Fruit fly (Drosophila melanogaster) whole organism, embryonic: ENCODE results near the gene CG8135.

Source experiments
- Awh ChIP-seq: fragments of 200-800 bp; sonication (Bioruptor generic); IDR thresholded peaks from 2 replicates; pipeline ENCODE4, ENCODE4 v1.3.6; 2022; ENCODE audit warnings: missing biosample characterization, missing genetic modification characterization
- BEAF-32 ChIP-seq: fragments of 200-800 bp; sonication (Bioruptor generic); optimal IDR thresholded peaks from 3 replicates; lab custom pipeline; 2017; ENCODE audit warnings: missing biosample characterization, missing genetic modification characterization, mild to moderate bottlenecking, moderate library complexity, missing genetic modification reagents
- Bdp1 ChIP-seq: fragments of 200-800 bp; sonication (Bioruptor generic); optimal IDR thresholded peaks from 3 replicates; lab custom pipeline; 2016; ENCODE audit warnings: missing biosample characterization, missing genetic modification characterization
- C15 ChIP-seq: fragments of 200-800 bp; sonication (Bioruptor generic); IDR thresholded peaks from 3 replicates; pipeline ENCODE4 v1.3.6; 2022; ENCODE audit warnings: missing biosample characterization, missing genetic modification characterization
- CG10209 ChIP-seq: fragments of 200-800 bp; sonication (Bioruptor generic); optimal IDR thresholded peaks from 3 replicates; lab custom pipeline; 2017; ENCODE audit warnings: missing biosample characterization, mild to moderate bottlenecking, missing genetic modification characterization, missing genetic modification reagents
- CG10267 ChIP-seq: fragments of 200-800 bp; sonication (Bioruptor generic); optimal IDR thresholded peaks from 2 replicates; lab custom pipeline; 2018; ENCODE audit warnings: missing biosample characterization, mild to moderate bottlenecking, missing genetic modification characterization, moderate library complexity
- CG10274 ChIP-seq: fragments of 200-800 bp; sonication (Bioruptor generic); optimal IDR thresholded peaks from 3 replicates; lab custom pipeline; 2017; ENCODE audit warnings: missing biosample characterization, mild to moderate bottlenecking, missing genetic modification characterization
- CG11560 ChIP-seq: fragments of 200-800 bp; sonication (Bioruptor generic); IDR thresholded peaks from 3 replicates; pipeline ENCODE4 v1.3.6; 2022; ENCODE audit warnings: missing biosample characterization, missing genetic modification characterization
- CG12769 ChIP-seq: fragments of 200-800 bp; sonication (Bioruptor generic); optimal IDR thresholded peaks from 2 replicates; lab custom pipeline; 2019; ENCODE audit warnings: missing biosample characterization, mild to moderate bottlenecking, missing genetic modification characterization, moderate library complexity
- CG13123 ChIP-seq: fragments of 200-800 bp; sonication (Bioruptor generic); optimal IDR thresholded peaks from 2 replicates; lab custom pipeline; 2016; ENCODE audit warnings: missing biosample characterization, missing genetic modification characterization
- CG14965 ChIP-seq: fragments of 200-800 bp; sonication (Bioruptor generic); optimal IDR thresholded peaks from 2 replicates; lab custom pipeline; 2016; ENCODE audit warnings: missing biosample characterization, missing genetic modification characterization, borderline replicate concordance
- CG15073 ChIP-seq: fragments of 200-800 bp; sonication (Bioruptor generic); optimal IDR thresholded peaks from 2 replicates; lab custom pipeline; 2016; ENCODE audit warnings: missing biosample characterization, missing genetic modification characterization
- CG15479 ChIP-seq: fragments of 200-800 bp; sonication (Bioruptor generic); optimal IDR thresholded peaks from 3 replicates; lab custom pipeline; 2019; ENCODE audit warnings: missing biosample characterization, mild to moderate bottlenecking, missing genetic modification characterization, moderate library complexity
- CG2712 ChIP-seq: fragments of 200-800 bp; optimal IDR thresholded peaks from 3 replicates; lab custom pipeline; 2019; ENCODE audit warnings: missing biosample characterization, mild to moderate bottlenecking, missing genetic modification characterization, moderate library complexity
- CG31224 ChIP-seq: fragments of 200-800 bp; sonication (Bioruptor generic); IDR thresholded peaks from 2 replicates; pipeline ENCODE4 v1.3.6; 2022; ENCODE audit warnings: missing biosample characterization, missing genetic modification characterization
- CG3163 ChIP-seq: fragments of 200-800 bp; sonication (Bioruptor generic); optimal IDR thresholded peaks from 3 replicates; lab custom pipeline; 2016; ENCODE audit warnings: missing biosample characterization, missing genetic modification characterization
- CG4282 ChIP-seq: fragments of 200-800 bp; sonication (Bioruptor generic); optimal IDR thresholded peaks from 2 replicates; lab custom pipeline; 2016; ENCODE audit warnings: missing biosample characterization, missing genetic modification characterization
- CG4424 ChIP-seq: fragments of 200-800 bp; sonication (Bioruptor generic); optimal IDR thresholded peaks from 3 replicates; lab custom pipeline; 2016; ENCODE audit warnings: missing biosample characterization, missing genetic modification characterization
- CG4820 ChIP-seq: fragments of 200-800 bp; sonication (Bioruptor generic); optimal IDR thresholded peaks from 3 replicates; lab custom pipeline; 2016; ENCODE audit warnings: missing biosample characterization, missing genetic modification characterization
- CG4854 ChIP-seq: fragments of 200-800 bp; sonication (Bioruptor generic); optimal IDR thresholded peaks from 2 replicates; lab custom pipeline; 2016; ENCODE audit warnings: missing biosample characterization, missing genetic modification characterization, inconsistent platforms
- CG5245 ChIP-seq: fragments of 200-800 bp; sonication (Bioruptor generic); optimal IDR thresholded peaks from 3 replicates; lab custom pipeline; 2016; ENCODE audit warnings: missing biosample characterization, missing genetic modification characterization
- CG6689 ChIP-seq: fragments of 200-800 bp; sonication (Bioruptor generic); IDR thresholded peaks from 2 replicates; pipeline ENCODE4 v1.3.6; 2022; ENCODE audit warnings: missing biosample characterization, missing genetic modification characterization
- CG7357 ChIP-seq: fragments of 200-800 bp; sonication (Bioruptor generic); IDR thresholded peaks from 3 replicates; pipeline ENCODE4 v1.3.6; 2022; ENCODE audit warnings: missing biosample characterization, missing genetic modification characterization
- CG9876 ChIP-seq: fragments of 200-800 bp; sonication (Bioruptor generic); optimal IDR thresholded peaks from 2 replicates; lab custom pipeline; 2016; ENCODE audit warnings: missing biosample characterization, missing genetic modification characterization
- Dip2 ChIP-seq: fragments of 200-800 bp; sonication (Bioruptor generic); IDR thresholded peaks from 2 replicates; pipeline ENCODE4 v1.3.6; 2022; ENCODE audit warnings: missing biosample characterization, missing genetic modification characterization
- HLH4C ChIP-seq: fragments of 200-800 bp; sonication (Bioruptor generic); IDR thresholded peaks from 3 replicates; pipeline ENCODE4 v1.3.6; 2022; ENCODE audit warnings: missing biosample characterization, missing genetic modification characterization; ENCODE audit not compliant: partially characterized antibody
- HLHmδ ChIP-seq: fragments of 200-800 bp; sonication (Bioruptor generic); optimal IDR thresholded peaks from 2 replicates; lab custom pipeline; 2018; ENCODE audit warnings: missing biosample characterization, mild to moderate bottlenecking, missing genetic modification characterization, moderate library complexity
- Lhr ChIP-seq: fragments of 200-800 bp; sonication (Bioruptor generic); optimal IDR thresholded peaks from 3 replicates; lab custom pipeline; 2017; ENCODE audit warnings: mild to moderate bottlenecking, missing biosample characterization, missing genetic modification reagents, missing genetic modification characterization
- Nf-YC ChIP-seq: fragments of 200-800 bp; optimal IDR thresholded peaks from 3 replicates; lab custom pipeline; 2019; ENCODE audit warnings: missing biosample characterization, mild to moderate bottlenecking, missing genetic modification characterization, moderate library complexity
- Rfx ChIP-seq: fragments of 200-800 bp; sonication (Bioruptor generic); IDR thresholded peaks from 2 replicates; pipeline ENCODE4 v1.3.6; 2022; ENCODE audit warnings: missing biosample characterization, missing genetic modification characterization
- Sox100B ChIP-seq: fragments of 200-800 bp; sonication (Bioruptor generic); optimal IDR thresholded peaks from 3 replicates; lab custom pipeline; 2018; ENCODE audit warnings: missing biosample characterization, mild to moderate bottlenecking, missing genetic modification characterization
- Sry-δ ChIP-seq: fragments of 200-800 bp; sonication (Bioruptor generic); optimal IDR thresholded peaks from 2 replicates; lab custom pipeline; 2016; ENCODE audit warnings: missing biosample characterization, missing genetic modification characterization
- Ssrp ChIP-seq: fragments of 200-800 bp; sonication (Bioruptor generic); optimal IDR thresholded peaks from 2 replicates; lab custom pipeline; 2018; ENCODE audit warnings: missing biosample characterization, mild to moderate bottlenecking, missing genetic modification characterization, moderate library complexity
- bbx ChIP-seq: fragments of 200-800 bp; sonication (Bioruptor generic); IDR thresholded peaks from 2 replicates; pipeline ENCODE4 v1.3.6; 2022; ENCODE audit warnings: missing biosample characterization, missing genetic modification characterization; ENCODE audit not compliant: partially characterized antibody
- bowl ChIP-seq: fragments of 200-800 bp; sonication (Bioruptor generic); IDR thresholded peaks from 2 replicates; pipeline ENCODE4 v1.3.6; 2022; ENCODE audit warnings: missing biosample characterization, missing genetic modification characterization
- cato ChIP-seq: fragments of 200-800 bp; sonication (Bioruptor generic); optimal IDR thresholded peaks from 2 replicates; lab custom pipeline; 2016; ENCODE audit warnings: missing biosample characterization, missing genetic modification characterization, borderline replicate concordance
- chinmo ChIP-seq: fragments of 200-800 bp; sonication (Bioruptor generic); IDR thresholded peaks from 4 replicates; pipeline ENCODE4 v1.3.6; 2022; ENCODE audit warnings: missing biosample characterization, missing genetic modification characterization; ENCODE audit not compliant: partially characterized antibody
- dan ChIP-seq: fragments of 200-800 bp; sonication (Bioruptor generic); IDR thresholded peaks from 2 replicates; pipeline ENCODE4 v1.3.6; 2022; ENCODE audit warnings: missing biosample characterization, missing genetic modification characterization
- dpn ChIP-seq, 2 experiments: fragments of 200-800 bp; sonication (Bioruptor generic); optimal IDR thresholded peaks; 3 replicates each; lab custom pipeline; 2016; ENCODE audit warnings: missing biosample characterization in 2 of 2, missing genetic modification characterization in 2 of 2
- ken ChIP-seq: fragments of 200-800 bp; sonication (Bioruptor generic); IDR thresholded peaks from 3 replicates; pipeline ENCODE4 v1.3.6; 2022; ENCODE audit warnings: missing biosample characterization, missing genetic modification characterization
- nom ChIP-seq: fragments of 200-800 bp; sonication (Bioruptor generic); optimal IDR thresholded peaks from 2 replicates; lab custom pipeline; 2017; ENCODE audit warnings: missing biosample characterization, missing genetic modification characterization, mild to moderate bottlenecking, moderate library complexity, missing genetic modification reagents
- oc ChIP-seq: fragments of 200-800 bp; sonication (Bioruptor generic); optimal IDR thresholded peaks from 2 replicates; lab custom pipeline; 2018; ENCODE audit warnings: missing biosample characterization, mild to moderate bottlenecking, missing genetic modification characterization, moderate library complexity
- pb ChIP-seq: fragments of 200-800 bp; sonication (Bioruptor generic); optimal IDR thresholded peaks from 3 replicates; lab custom pipeline; 2016; ENCODE audit warnings: missing biosample characterization, missing genetic modification characterization
- sc ChIP-seq, 3 experiments: fragments of >200 bp in 2 of 3; fragments of 200-800 bp in 1 of 3; sonication (Bioruptor generic) in 1 of 3; optimal IDR thresholded peaks; 2 replicates in 2 of 3; 3 replicates in 1 of 3; lab custom pipeline; 2017; ENCODE audit warnings: mild to moderate bottlenecking in 1 of 3, missing biosample characterization in 1 of 3, missing genetic modification characterization in 1 of 3, missing genetic modification reagents in 1 of 3
- slbo ChIP-seq: fragments of 200-800 bp; sonication (Bioruptor generic); IDR thresholded peaks from 2 replicates; pipeline ENCODE4 v1.3.6; 2022; ENCODE audit warnings: missing biosample characterization, missing genetic modification characterization
- tap ChIP-seq: fragments of 200-800 bp; optimal IDR thresholded peaks from 3 replicates; lab custom pipeline; 2019; ENCODE audit warnings: missing biosample characterization, mild to moderate bottlenecking, missing genetic modification characterization, moderate library complexity
- zen ChIP-seq: fragments of 200-800 bp; sonication (Bioruptor generic); optimal IDR thresholded peaks from 3 replicates; lab custom pipeline; 2018; ENCODE audit warnings: missing biosample characterization, mild to moderate bottlenecking, missing genetic modification characterization, moderate library complexity
- zfh2 ChIP-seq: fragments of 200-800 bp; sonication (Bioruptor generic); optimal IDR thresholded peaks from 2 replicates; lab custom pipeline; 2016; ENCODE audit warnings: missing biosample characterization, missing genetic modification characterization

Gene CG8135

dm6 chr3R:9434543-9435407 lies 30.6 kb downstream of the CG8135 start (continued):
- TF ChIP-seq Rfx (GFP tag; lab: Robert Waterston, UW) (peak; percentile 89), zfh2 (GFP tag; lab: Kevin White, UChicago) (peak; percentile 49), Sox100B (GFP tag; lab: Kevin White, UChicago) (peak; percentile 86), dan (GFP tag; lab: Robert Waterston, UW) (no peak), CG7357 (GFP tag; lab: Robert Waterston, UW) (peak; percentile 74), C15 (GFP tag; lab: Robert Waterston, UW) (peak; percentile 75; the same call in 2 of the 3 replicates), CG4424 (GFP tag; lab: Kevin White, UChicago) (peak; percentile 86), CG3163 (peak; percentile 44), CG13123 (peak; percentile 53), ken (peak; percentile 83), chinmo (peak; percentile 24; the same call in 2 of the 4 replicates), CG15073 (GFP tag; lab: Kevin White, UChicago) (no peak), Ssrp (peak; percentile 83), CG4820 (peak; percentile 82), CG6689 (GFP tag; lab: Robert Waterston, UW) (peak; percentile 88), Lhr (peak; percentile 38), Sry-δ (GFP tag; lab: Kevin White, UChicago) (peak; percentile 47), bowl (peak; percentile 73; the same call in 1 of the 2 replicates), zen (tag; lab: Kevin White, UChicago) (peak; percentile 72), CG5245 (GFP tag; lab: Kevin White, UChicago) (peak; percentile 71), CG14965 (no peak), CG10267 (peak; percentile 82), CG4854 (GFP tag; lab: Kevin White, UChicago) (peak; percentile 79), CG10209 (peak; percentile 84), tap (tag; lab: Kevin White, UChicago) (peak; percentile 86), bbx (GFP tag; lab: Robert Waterston, UW) (no peak), Dip2 (no peak), Awh (peak; percentile 85), Nf-YC (tag; lab: Kevin White, UChicago) (peak; percentile 74), sc (optimal IDR thresholded peaks at IDR 0.05; lab: Kevin White, UChicago) (no peak), sc (GFP tag; optimal IDR thresholded peaks at IDR 0.05; lab: Kevin White, UChicago) (peak; percentile 47), CG11560 (tag; lab: Robert Waterston, UW) (peak; percentile 17; the same call in 1 of the 3 replicates), dpn (GFP tag; optimal IDR thresholded peaks at IDR 0.05; lab: Kevin White, UChicago) (peak; percentile 83 to 85), HLH4C (GFP tag; lab: Robert Waterston, UW) (no peak), CG9876 (GFP tag; lab: Kevin White, UChicago) (peak; percentile 19), CG2712 (tag; lab: Kevin White, UChicago) (peak; percentile 88), slbo (GFP tag; lab: Robert Waterston, UW) (peak; percentile 93), CG31224 (GFP tag; lab: Robert Waterston, UW) (peak; percentile 74), cato (GFP tag; lab: Kevin White, UChicago) (peak; percentile 76), Bdp1 (GFP tag; lab: Kevin White, UChicago) (peak; percentile 34), pb (peak; percentile 43), nom (no peak), BEAF-32 (GFP tag; lab: Kevin White, UChicago) (no peak), CG15479 (GFP tag; lab: Kevin White, UChicago) (no peak), CG10274 (GFP tag; lab: Kevin White, UChicago) (peak; percentile 26), CG4282 (GFP tag; lab: Kevin White, UChicago) (peak; percentile 39), HLHmδ (GFP tag; lab: Kevin White, UChicago) (no peak), CG12769 (tag; lab: Kevin White, UChicago) (peak; percentile 56), oc (tag; lab: Kevin White, UChicago) (peak; percentile 69)
